Fruit fly (Drosophila melanogaster): ENCODE data around the gene CG12702.

The CG12702 gene

DNA sequence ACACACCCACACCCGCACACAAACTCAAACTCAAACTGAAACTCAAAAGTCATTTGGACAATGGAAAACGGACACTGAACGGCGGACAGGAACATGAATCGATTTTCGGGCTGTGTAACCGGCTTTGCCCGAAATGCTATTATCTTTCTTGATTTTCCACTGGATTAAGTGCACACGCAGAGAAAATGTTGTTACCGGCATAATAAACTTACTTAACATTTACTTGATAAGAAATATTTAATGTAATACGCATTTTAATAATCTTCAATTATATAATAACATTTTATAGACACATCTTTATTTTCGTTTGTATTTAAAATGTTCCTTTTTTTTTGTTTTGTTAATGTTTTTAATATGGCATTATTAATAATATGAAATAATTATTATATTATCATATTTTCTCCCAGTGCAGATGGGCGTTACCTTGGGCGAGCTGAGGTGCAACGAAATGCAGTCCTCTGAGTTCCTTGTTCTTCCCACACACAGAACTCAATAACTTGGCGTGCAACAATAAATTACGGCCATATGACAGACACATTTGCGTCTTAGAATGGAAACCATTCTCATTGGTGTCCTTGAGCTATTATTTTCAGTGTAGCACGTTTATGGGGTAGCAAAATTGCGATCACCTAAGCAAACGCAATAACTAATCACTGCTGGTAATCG lies at the start of gene CG12702:
Gene CG12702 (minus strand): TSS at position 51 of the 666 bp plus-strand sequence.
- TF ChIP-seq CG8632 (GFP tag; optimal IDR thresholded peaks at IDR 0.05) (no peak), CG32006 (GFP tag; optimal IDR thresholded peaks at IDR 0.05) (peak; percentile 13), Eip78C (GFP tag) (peak; percentile 50), CG6163 (GFP tag; IDR thresholded peaks at IDR 0.05) (no peak), CG11762 (GFP tag; optimal IDR thresholded peaks at IDR 0.05; ENCODE audit: insufficient read depth) (no peak), CG6276 (GFP tag; optimal IDR thresholded peaks at IDR 0.05) (no peak), lz (GFP tag; optimal IDR thresholded peaks at IDR 0.05) (no peak), CG3032 (tag; optimal IDR thresholded peaks at IDR 0.05) (no peak)

DNA sequence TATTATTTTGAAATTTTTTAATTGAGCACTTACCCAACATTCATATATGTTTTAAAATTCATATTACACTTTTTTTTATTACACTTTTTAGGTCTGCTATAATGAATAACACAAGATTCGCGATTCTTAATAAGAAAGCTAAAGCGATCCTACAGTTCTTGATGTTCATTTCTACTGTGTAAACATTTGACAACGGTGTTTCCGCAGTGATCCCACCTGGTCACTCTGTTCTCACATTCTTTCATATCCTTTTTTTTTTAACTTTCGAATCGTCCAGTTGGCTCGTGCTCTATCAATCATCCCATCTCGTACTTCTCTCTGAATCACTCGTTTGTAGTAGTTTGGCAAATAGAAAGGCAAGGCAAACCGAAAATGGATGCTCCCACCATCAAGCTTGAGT lies 47.8 kb upstream of the CG12702 start, which contains the start of gene SkpD:
Gene SkpD (plus strand): TSS at position 301 of the 400 bp plus-strand sequence.
- TF ChIP-seq fd59A (GFP tag; optimal IDR thresholded peaks at IDR 0.05) (no peak), CG10669 (GFP tag; optimal IDR thresholded peaks at IDR 0.05) (no peak), Ets96B (tag; optimal IDR thresholded peaks at IDR 0.05) (no peak), CG3919 (GFP tag; optimal IDR thresholded peaks at IDR 0.05) (no peak), Ets21C (GFP tag; optimal IDR thresholded peaks at IDR 0.05) (no peak), Met (GFP tag; optimal IDR thresholded peaks at IDR 0.05) (no peak), Sox102F (GFP tag; optimal IDR thresholded peaks at IDR 0.05) (no peak), svp (GFP tag) (no peak), CG6276 (GFP tag; optimal IDR thresholded peaks at IDR 0.05) (no peak), pdm3 (GFP tag; optimal IDR thresholded peaks at IDR 0.05) (no peak), CG6854 (GFP tag; optimal IDR thresholded peaks at IDR 0.05) (no peak), dsx (GFP tag; optimal IDR thresholded peaks at IDR 0.05; ENCODE audit: poor library complexity, severe bottlenecking) (no peak)

- no peak for TF ChIP-seq Eip78C (GFP tag)
- no peak for TF ChIP-seq CG8319 (GFP tag; optimal IDR thresholded peaks at IDR 0.05)
- TF ChIP-seq Eip93F (GFP tag; optimal IDR thresholded peaks at IDR 0.05), result no peak
- no peak for TF ChIP-seq OdsH (GFP tag; optimal IDR thresholded peaks at IDR 0.05)
- no peak for TF ChIP-seq esn (GFP tag; optimal IDR thresholded peaks at IDR 0.05)
- no peak for TF ChIP-seq Sox15 (GFP tag; optimal IDR thresholded peaks at IDR 0.05)
- no peak for TF ChIP-seq vri (GFP tag; optimal IDR thresholded peaks at IDR 0.05)
- no peak for TF ChIP-seq CG7368 (GFP tag; optimal IDR thresholded peaks at IDR 0.05)
- TF ChIP-seq CG15336 (GFP tag; IDR thresholded peaks at IDR 0.05), result no peak
- no peak for TF ChIP-seq CG11762 (GFP tag; optimal IDR thresholded peaks at IDR 0.05; ENCODE audit: insufficient read depth)
Measured at dm6 chrX:19811057-19811456, 46.4 kb upstream of the CG12702 start.

- TF ChIP-seq CG6808 (GFP tag; optimal IDR thresholded peaks at IDR 0.05), result no peak
- no peak for TF ChIP-seq Smox (GFP tag; optimal IDR thresholded peaks at IDR 0.05)
- TF ChIP-seq CG34406 (GFP tag; optimal IDR thresholded peaks at IDR 0.05), result no peak
- no peak for TF ChIP-seq ss (GFP tag; optimal IDR thresholded peaks at IDR 0.05)
- no peak for TF ChIP-seq CG8632 (GFP tag; optimal IDR thresholded peaks at IDR 0.05)
- TF ChIP-seq CG8319 (GFP tag; optimal IDR thresholded peaks at IDR 0.05), result no peak
- no peak for TF ChIP-seq Sox14 (GFP tag; optimal IDR thresholded peaks at IDR 0.05)
- no peak for TF ChIP-seq salr (GFP tag; optimal IDR thresholded peaks at IDR 0.05)
- no peak for TF ChIP-seq CG6163 (GFP tag; IDR thresholded peaks at IDR 0.05)
- no peak for TF ChIP-seq CG1621 (tag; optimal IDR thresholded peaks at IDR 0.05)
- no peak for TF ChIP-seq net (GFP tag; optimal IDR thresholded peaks at IDR 0.05)
- no peak for TF ChIP-seq CG6792 (GFP tag; optimal IDR thresholded peaks at IDR 0.05)
- TF ChIP-seq CG10669 (GFP tag; optimal IDR thresholded peaks at IDR 0.05), result no peak
- no peak for TF ChIP-seq topi (GFP tag; optimal IDR thresholded peaks at IDR 0.05)
- no peak for TF ChIP-seq cyc (GFP tag; optimal IDR thresholded peaks at IDR 0.05)
- TF ChIP-seq Lpt (GFP tag; optimal IDR thresholded peaks at IDR 0.05), result no peak
- no peak for TF ChIP-seq Met (GFP tag; optimal IDR thresholded peaks at IDR 0.05)
- TF ChIP-seq CG6854 (GFP tag; optimal IDR thresholded peaks at IDR 0.05), result no peak
- no peak for TF ChIP-seq Blimp-1 (GFP tag; optimal IDR thresholded peaks at IDR 0.05)
- no peak for TF ChIP-seq vri (GFP tag; optimal IDR thresholded peaks at IDR 0.05)
Measured at dm6 chrX:19806137-19806536, 41.5 kb upstream of the CG12702 start.
